Worm (Caenorhabditis elegans) whole organism, L4 larva: ENCODE data around the gene vps-45.

ENCODE experiments used
- F44E2.7 ChIP-seq: fragments of 200-800 bp; sonication (Bioruptor generic); IDR thresholded peaks from 2 replicates; pipeline ENCODE4 v2.1.2; 2022; ENCODE audit warnings: missing genetic modification characterization, missing compliant biosample characterization
- T20F7.1 ChIP-seq: fragments of 200-800 bp; sonication (Bioruptor generic); optimal IDR thresholded peaks from 2 replicates; lab custom pipeline; 2018; ENCODE audit warnings: mild to moderate bottlenecking, missing genetic modification characterization, missing compliant biosample characterization
- T26A8.4 ChIP-seq: fragments of 200-800 bp; sonication (Bioruptor generic); IDR thresholded peaks from 2 replicates; pipeline ENCODE4 v1.3.6; 2022; ENCODE audit warnings: missing genetic modification characterization, missing compliant biosample characterization
- aha-1 ChIP-seq: fragments of 150-350 bp; peaks from one replicate; lab custom pipeline; 2014; ENCODE audit warnings: missing biosample characterization, missing genetic modification characterization
- attf-4 ChIP-seq: sonication (generic microtip); optimal IDR thresholded peaks from 3 replicates; lab custom pipeline; 2017; ENCODE audit warnings: missing biosample characterization, missing genetic modification characterization
- ceh-20 ChIP-seq: fragments of 200-800 bp; sonication (Bioruptor generic); IDR thresholded peaks from 2 replicates; pipeline ENCODE4 v1.3.6; 2022; ENCODE audit warnings: missing genetic modification reagents, missing genetic modification characterization, missing compliant biosample characterization
- ceh-28 ChIP-seq: fragments of 150-350 bp; optimal IDR thresholded peaks from 2 replicates; lab custom pipeline; 2014; ENCODE audit warnings: missing biosample characterization, missing genetic modification reagents, missing genetic modification characterization
- ces-1 ChIP-seq: fragments of 150-350 bp; sonication (generic microtip); optimal IDR thresholded peaks from 4 replicates; lab custom pipeline; 2014; ENCODE audit warnings: missing biosample characterization, missing genetic modification reagents, missing genetic modification characterization
- daf-16 ChIP-seq, 3 experiments: sonication (generic microtip); optimal IDR thresholded peaks; 2 replicates each; lab custom pipeline; 2016 to 2017; ENCODE audit warnings: missing genetic modification characterization in 3 of 3, missing genetic modification reagents in 3 of 3, mild to moderate bottlenecking in 2 of 3, missing compliant biosample characterization in 2 of 3, missing biosample characterization in 1 of 3, moderate library complexity in 1 of 3
- daf-19 ChIP-seq: fragments of 200-800 bp; sonication (Bioruptor generic); conservative IDR thresholded peaks from 2 replicates; pipeline ENCODE4 v1.3.6; 2022; ENCODE audit warnings: missing genetic modification characterization, missing compliant biosample characterization
- dmd-6 ChIP-seq: fragments of 200-800 bp; sonication (Bioruptor generic); IDR thresholded peaks from 2 replicates; pipeline ENCODE4 v1.3.6; 2022; ENCODE audit warnings: missing genetic modification reagents, missing genetic modification characterization, missing compliant biosample characterization
- dpl-1 ChIP-seq: fragments of 150-350 bp; optimal IDR thresholded peaks from 2 replicates; lab custom pipeline; 2014; ENCODE audit warnings: missing biosample characterization, missing genetic modification reagents, missing genetic modification characterization
- duxl-1 ChIP-seq: sonication (generic microtip); optimal IDR thresholded peaks from 2 replicates; lab custom pipeline; 2016; ENCODE audit warnings: mild to moderate bottlenecking, missing genetic modification characterization, moderate library complexity, missing compliant biosample characterization; ENCODE audit not compliant: poor library complexity
- dve-1 ChIP-seq: sonication (generic microtip); optimal IDR thresholded peaks from 2 replicates; lab custom pipeline; 2017; ENCODE audit warnings: antibody characterized with exemption, mild to moderate bottlenecking, missing genetic modification characterization, missing compliant biosample characterization; ENCODE audit not compliant: insufficient read depth
- egl-43 ChIP-seq: fragments of 200-800 bp; sonication (Bioruptor generic); IDR thresholded peaks from 2 replicates; pipeline ENCODE4 v1.3.6; 2022; ENCODE audit warnings: missing genetic modification reagents, missing genetic modification characterization, missing compliant biosample characterization
- hlh-11 ChIP-seq: fragments of 200-800 bp; sonication (Bioruptor generic); optimal IDR thresholded peaks from 2 replicates; lab custom pipeline; 2018; ENCODE audit warnings: mild to moderate bottlenecking, missing genetic modification characterization, missing compliant biosample characterization
- hlh-30 ChIP-seq: sonication (generic microtip); optimal IDR thresholded peaks from 2 replicates; lab custom pipeline; 2017; ENCODE audit warnings: antibody characterized with exemption, mild to moderate bottlenecking, missing genetic modification characterization, missing compliant biosample characterization; ENCODE audit not compliant: insufficient read depth
- jun-1 ChIP-seq: fragments of 150-350 bp; optimal IDR thresholded peaks from 2 replicates; lab custom pipeline; 2014; ENCODE audit warnings: missing biosample characterization, missing genetic modification reagents, missing genetic modification characterization
- lin-13 ChIP-seq: fragments of 150-350 bp; optimal IDR thresholded peaks from 2 replicates; lab custom pipeline; 2014; ENCODE audit warnings: missing biosample characterization, missing genetic modification reagents, missing genetic modification characterization
- lin-29 ChIP-seq: fragments of 200-800 bp; sonication (Bioruptor generic); IDR thresholded peaks from 2 replicates; pipeline ENCODE4 v1.3.6; 2022; ENCODE audit warnings: missing genetic modification reagents, missing genetic modification characterization, missing compliant biosample characterization
- lin-39 ChIP-seq: fragments of 150-350 bp; optimal IDR thresholded peaks from 2 replicates; lab custom pipeline; 2014; ENCODE audit warnings: missing biosample characterization, missing genetic modification reagents, missing genetic modification characterization
- lir-3 ChIP-seq: sonication (generic microtip); optimal IDR thresholded peaks from 2 replicates; lab custom pipeline; 2016; ENCODE audit warnings: mild to moderate bottlenecking, missing genetic modification characterization, missing compliant biosample characterization
- madf-5 ChIP-seq, 2 experiments: fragments of 200-800 bp; sonication (Bioruptor generic); IDR thresholded peaks; 2 replicates each; pipeline ENCODE4 v1.3.6; 2022; ENCODE audit warnings: missing compliant biosample characterization in 2 of 2, missing genetic modification characterization in 2 of 2
- mdl-1 ChIP-seq, 2 experiments: fragments of 150-350 bp in 1 of 2; sonication (generic microtip) in 1 of 2; optimal IDR thresholded peaks; 2 replicates each; lab custom pipeline; 2014 to 2017; ENCODE audit warnings: missing biosample characterization in 2 of 2, missing genetic modification characterization in 2 of 2
- mep-1 ChIP-seq: fragments of 150-350 bp; sonication (generic microtip); optimal IDR thresholded peaks from 3 replicates; lab custom pipeline; 2014; ENCODE audit warnings: missing biosample characterization, missing genetic modification characterization
- mes-2 ChIP-seq: sonication (generic microtip); optimal IDR thresholded peaks from 2 replicates; lab custom pipeline; 2016; ENCODE audit warnings: missing genotype, mild to moderate bottlenecking, missing genetic modification characterization, missing compliant biosample characterization; ENCODE audit not compliant: poor library complexity, severe bottlenecking
- mxl-2 ChIP-seq: fragments of 200-800 bp; sonication (Bioruptor generic); conservative IDR thresholded peaks from 2 replicates; pipeline ENCODE4 v1.3.6; 2022; ENCODE audit warnings: missing genetic modification reagents, missing genetic modification characterization, missing compliant biosample characterization
- nhr-11 ChIP-seq: fragments of 150-350 bp; optimal IDR thresholded peaks from 2 replicates; lab custom pipeline; 2014; ENCODE audit warnings: missing biosample characterization, missing genetic modification characterization
- nhr-237 ChIP-seq: sonication (generic microtip); optimal IDR thresholded peaks from 2 replicates; lab custom pipeline; 2017; ENCODE audit warnings: missing biosample characterization, missing genetic modification characterization
- nhr-28 ChIP-seq: fragments of 150-350 bp; optimal IDR thresholded peaks from 2 replicates; lab custom pipeline; 2014; ENCODE audit warnings: missing biosample characterization, missing genetic modification characterization
- nhr-41 ChIP-seq: fragments of 200-800 bp; sonication (Bioruptor generic); IDR thresholded peaks from 2 replicates; pipeline ENCODE4 v1.3.6; 2022; ENCODE audit warnings: missing genetic modification reagents, missing genetic modification characterization, missing compliant biosample characterization
- nhr-42 ChIP-seq: fragments of 200-800 bp; sonication (Bioruptor generic); IDR thresholded peaks from 2 replicates; pipeline ENCODE4 v1.3.6; 2022; ENCODE audit warnings: missing genetic modification characterization, missing compliant biosample characterization
- nhr-48 ChIP-seq: sonication (generic microtip); optimal IDR thresholded peaks from 2 replicates; lab custom pipeline; 2016; ENCODE audit warnings: mild to moderate bottlenecking, missing genetic modification characterization, missing compliant biosample characterization
- nhr-76 ChIP-seq: fragments of 150-350 bp; optimal IDR thresholded peaks from 2 replicates; lab custom pipeline; 2014; ENCODE audit warnings: missing biosample characterization, missing genetic modification characterization
- nhr-77 ChIP-seq: fragments of 150-350 bp; optimal IDR thresholded peaks from 2 replicates; lab custom pipeline; 2014; ENCODE audit warnings: missing biosample characterization, missing genetic modification characterization
- php-3 ChIP-seq: fragments of 200-800 bp; sonication (Bioruptor generic); IDR thresholded peaks from 2 replicates; pipeline ENCODE4 v1.3.6; 2022; ENCODE audit warnings: missing genetic modification reagents, missing genetic modification characterization, missing compliant biosample characterization
- pqm-1 ChIP-seq: sonication (generic microtip); optimal IDR thresholded peaks from 2 replicates; lab custom pipeline; 2017; ENCODE audit warnings: missing biosample characterization, missing genetic modification characterization
- rbr-2 ChIP-seq: sonication (generic microtip); optimal IDR thresholded peaks from 2 replicates; lab custom pipeline; 2016; ENCODE audit warnings: missing genotype, missing genetic modification characterization, missing compliant biosample characterization
- skn-1 ChIP-seq: fragments of 150-350 bp; optimal IDR thresholded peaks from 2 replicates; lab custom pipeline; 2014; ENCODE audit warnings: missing biosample characterization, missing genetic modification characterization
- unc-130 ChIP-seq: sonication (generic microtip); optimal IDR thresholded peaks from 2 replicates; lab custom pipeline; 2016; ENCODE audit warnings: missing genetic modification reagents, missing genetic modification characterization, missing compliant biosample characterization
- unc-39 ChIP-seq: sonication (generic microtip); optimal IDR thresholded peaks from 2 replicates; lab custom pipeline; 2017; ENCODE audit warnings: missing biosample characterization, missing genetic modification characterization
- unc-62 ChIP-seq, 3 experiments: fragments of 150-350 bp in 1 of 3; sonication (generic microtip); optimal IDR thresholded peaks in 2 of 3; peaks in 1 of 3; 1 replicate in 1 of 3; 2 replicates in 2 of 3; lab custom pipeline; 2014 to 2017; ENCODE audit warnings: missing biosample characterization in 3 of 3, missing genetic modification characterization in 3 of 3, missing genetic modification reagents in 3 of 3, missing genotype in 1 of 3
- zfp-2 ChIP-seq: sonication (generic microtip); optimal IDR thresholded peaks from 2 replicates; lab custom pipeline; 2016; ENCODE audit warnings: mild to moderate bottlenecking, missing genetic modification characterization, missing compliant biosample characterization
- zip-11 ChIP-seq: fragments of 200-800 bp; sonication (Bioruptor generic); IDR thresholded peaks from 2 replicates; pipeline ENCODE4 v1.3.6; 2022; ENCODE audit warnings: missing genetic modification characterization, missing compliant biosample characterization

Gene vps-45

DNA sequence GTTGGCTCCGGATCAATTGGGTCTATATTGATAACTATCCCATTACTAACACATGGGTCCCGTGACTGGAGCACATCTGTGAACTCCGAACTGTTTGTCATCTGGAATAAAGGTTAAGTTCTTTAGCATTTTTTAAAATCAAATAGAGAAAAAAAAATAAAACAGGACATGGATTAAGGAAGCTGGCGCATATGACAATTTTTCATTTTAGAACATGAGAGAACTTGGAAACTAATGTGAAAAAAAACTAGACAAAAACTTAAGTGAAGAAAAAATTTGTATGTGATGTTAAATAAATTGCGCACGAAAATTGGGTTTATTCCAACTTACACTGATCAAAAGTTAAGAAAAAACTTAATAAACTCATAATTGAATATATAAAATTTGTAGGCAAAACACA lies 25.9 kb downstream of the vps-45 start, which contains the start of gene sms-2:
TSS of gene sms-2 (minus strand) at position 101 of the 400 bp plus-strand sequence.
- no peak for TF ChIP-seq mes-2 (tag; lab: Kevin White, UChicago)
- TF ChIP-seq egl-43 (GFP tag; lab: Robert Waterston, UW) = no peak
- TF ChIP-seq ceh-20 (GFP tag; lab: Robert Waterston, UW) = no peak
- TF ChIP-seq skn-1 (tag; lab: Kevin White, UChicago) = no peak
- TF ChIP-seq T20F7.1 (GFP tag; lab: Kevin White, UChicago) = no peak
- no peak for TF ChIP-seq ceh-28
- TF ChIP-seq zip-11 (GFP tag; lab: Robert Waterston, UW) = no peak
- TF ChIP-seq ces-1 (GFP tag; lab: Kevin White, UChicago) = no peak
- TF ChIP-seq lin-39 (tag; lab: Kevin White, UChicago) = no peak
- no peak for TF ChIP-seq mdl-1 (tag; optimal IDR thresholded peaks at IDR 0.05; lab: Kevin White, UChicago)
- TF ChIP-seq nhr-48 (tag; lab: Kevin White, UChicago) = no peak
- no peak for TF ChIP-seq nhr-41 (GFP tag; lab: Robert Waterston, UW)
- TF ChIP-seq mep-1 (tag; lab: Kevin White, UChicago) = no peak
- no peak for TF ChIP-seq dmd-6 (GFP tag; lab: Robert Waterston, UW)

DNA sequence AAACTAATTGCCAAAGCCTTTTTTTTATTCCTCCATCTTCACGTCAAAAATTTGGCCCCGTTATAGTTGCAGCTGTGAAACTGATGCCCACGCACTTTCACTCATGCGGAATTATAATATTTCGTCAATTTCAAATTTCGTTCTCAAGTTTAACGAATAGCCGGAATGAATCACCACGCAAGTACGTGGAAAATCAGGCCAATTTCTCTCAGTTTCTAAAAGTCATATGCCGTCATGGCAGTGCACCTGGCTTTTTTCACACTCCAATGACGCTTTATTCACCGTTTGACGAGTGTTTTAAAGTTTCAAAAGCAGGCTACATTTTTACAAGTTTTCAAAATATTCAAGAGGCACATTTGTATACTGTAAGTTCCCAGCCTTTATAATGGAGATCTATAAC lies 26.8 kb downstream of the vps-45 start:
- TF ChIP-seq unc-130 (GFP tag; lab: Kevin White, UChicago) = no peak
- TF ChIP-seq madf-5 (GFP tag; IDR thresholded peaks at IDR 0.05; lab: Robert Waterston, UW) = no peak
- TF ChIP-seq mep-1 (tag; lab: Kevin White, UChicago) = no peak
- no peak for TF ChIP-seq pqm-1 (tag; lab: Kevin White, UChicago)
- TF ChIP-seq aha-1 (tag; lab: Kevin White, UChicago) = peak; percentile 3
- TF ChIP-seq unc-62 (GFP tag; optimal IDR thresholded peaks at IDR 0.05 in 1 of 2; lab: Kevin White, UChicago) = peak in 1 of 2 experiments; percentile 62
- no peak for TF ChIP-seq unc-62 (tag; optimal IDR thresholded peaks at IDR 0.05; lab: Kevin White, UChicago)

DNA sequence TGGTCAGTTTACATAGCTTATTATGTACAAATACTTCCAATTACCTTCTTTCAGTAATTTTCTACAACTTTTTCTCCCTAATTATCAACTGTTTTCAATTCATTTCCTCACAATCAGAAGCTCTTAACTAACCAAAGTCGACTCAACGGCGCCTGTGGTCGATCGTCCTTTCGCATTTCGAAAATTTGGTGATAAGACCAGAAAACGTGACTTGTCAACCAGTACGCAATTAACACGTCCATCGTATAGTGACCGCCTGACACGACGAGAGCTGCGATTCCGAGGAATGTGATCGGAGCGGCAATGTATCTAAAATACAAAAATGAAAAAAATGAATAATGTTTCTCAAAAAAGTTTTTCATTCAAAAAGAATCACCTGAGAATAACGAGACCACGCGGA lies 29.0 kb downstream of the vps-45 start:
- TF ChIP-seq dmd-6 (GFP tag; lab: Robert Waterston, UW) (peak; percentile 76), unc-62 (GFP tag; optimal IDR thresholded peaks at IDR 0.05 in 1 of 2; lab: Kevin White, UChicago) (no peak), unc-62 (tag; optimal IDR thresholded peaks at IDR 0.05; lab: Kevin White, UChicago) (no peak), unc-39 (tag; lab: Kevin White, UChicago) (no peak), daf-19 (GFP tag; lab: Robert Waterston, UW) (no peak), nhr-76 (no peak), madf-5 (GFP tag; IDR thresholded peaks at IDR 0.05; lab: Robert Waterston, UW) (no peak), duxl-1 (tag; lab: Kevin White, UChicago) (no peak), mxl-2 (GFP tag; lab: Robert Waterston, UW) (no peak), jun-1 (tag; lab: Kevin White, UChicago) (no peak), dve-1 (tag; lab: Kevin White, UChicago) (peak; percentile 77), nhr-11 (tag; lab: Kevin White, UChicago) (no peak), nhr-28 (peak; percentile 9), nhr-48 (tag; lab: Kevin White, UChicago) (no peak), daf-16 (GFP tag; optimal IDR thresholded peaks at IDR 0.05; lab: Kevin White, UChicago) (no peak), daf-16 (tag; optimal IDR thresholded peaks at IDR 0.05; lab: Kevin White, UChicago) (peak; percentile 75), php-3 (GFP tag; lab: Robert Waterston, UW) (peak; percentile 49; the same call in 1 of the 2 replicates), nhr-77 (tag; lab: Kevin White, UChicago) (peak; percentile 3), attf-4 (tag; lab: Kevin White, UChicago) (no peak), nhr-42 (GFP tag; lab: Robert Waterston, UW) (0 out of 2 replicates have a peak, but pooled peaks have one; percentile 29), rbr-2 (tag; lab: Kevin White, UChicago) (no peak), F44E2.7 (no peak), zfp-2 (tag; lab: Kevin White, UChicago) (no peak), lir-3 (tag; lab: Kevin White, UChicago) (no peak), mes-2 (tag; lab: Kevin White, UChicago) (peak; percentile 15), T26A8.4 (GFP tag; lab: Robert Waterston, UW) (0 out of 2 replicates have a peak, but pooled peaks have one; percentile 44), lin-13 (GFP tag; lab: Kevin White, UChicago) (no peak), ceh-20 (GFP tag; lab: Robert Waterston, UW) (0 out of 2 replicates have a peak, but pooled peaks have one; percentile 32), pqm-1 (tag; lab: Kevin White, UChicago) (peak; percentile 43), egl-43 (GFP tag; lab: Robert Waterston, UW) (no peak), hlh-30 (tag; lab: Kevin White, UChicago) (peak; percentile 79), hlh-11 (tag; lab: Kevin White, UChicago) (peak; percentile 76), mep-1 (tag; lab: Kevin White, UChicago) (peak; percentile 22), dpl-1 (GFP tag; lab: Kevin White, UChicago) (no peak), skn-1 (tag; lab: Kevin White, UChicago) (no peak), lin-29 (GFP tag; lab: Robert Waterston, UW) (no peak), nhr-237 (tag; lab: Kevin White, UChicago) (no peak)
